Worm (Caenorhabditis elegans) whole organism, late embryonic: Measurements from ENCODE around the gene T13F2.2.

ENCODE experiments used
- C08G9.2 ChIP-seq: sonication (generic microtip); optimal IDR thresholded peaks from 2 replicates; lab custom pipeline; 2016; ENCODE audit warnings: mild to moderate bottlenecking, missing genetic modification characterization, moderate library complexity, missing compliant biosample characterization
- F13H6.1 ChIP-seq: sonication (generic microtip); optimal IDR thresholded peaks from 2 replicates; lab custom pipeline; 2016; ENCODE audit warnings: missing genetic modification characterization, missing compliant biosample characterization
- T23F11.4 ChIP-seq: fragments of 200-800 bp; sonication (Bioruptor generic); optimal IDR thresholded peaks from 2 replicates; lab custom pipeline; 2018; ENCODE audit warnings: mild to moderate bottlenecking, missing genetic modification characterization, missing compliant biosample characterization
- Y22D7AL.16 ChIP-seq: sonication (generic microtip); optimal IDR thresholded peaks from 2 replicates; lab custom pipeline; 2016; ENCODE audit warnings: missing genetic modification characterization, missing compliant biosample characterization
- ceh-14 ChIP-seq: sonication (generic microtip); optimal IDR thresholded peaks from 2 replicates; lab custom pipeline; 2016; ENCODE audit warnings: missing genotype, missing genetic modification characterization, missing compliant biosample characterization
- ceh-18 ChIP-seq: sonication (generic microtip); optimal IDR thresholded peaks from 2 replicates; lab custom pipeline; 2016; ENCODE audit warnings: missing genetic modification characterization, missing compliant biosample characterization
- ceh-2 ChIP-seq: sonication (generic microtip); optimal IDR thresholded peaks from 2 replicates; lab custom pipeline; 2016; ENCODE audit warnings: missing genotype, missing genetic modification characterization, missing compliant biosample characterization
- ceh-24 ChIP-seq: sonication (generic microtip); optimal IDR thresholded peaks from 2 replicates; lab custom pipeline; 2016; ENCODE audit warnings: mild to moderate bottlenecking, missing genetic modification characterization, missing compliant biosample characterization
- ceh-45 ChIP-seq: fragments of 200-800 bp; sonication (Bioruptor generic); IDR thresholded peaks from 2 replicates; pipeline ENCODE4 v1.3.6; 2022; ENCODE audit warnings: missing genetic modification reagents, missing genetic modification characterization, missing compliant biosample characterization
- ceh-48 ChIP-seq: sonication (generic microtip); optimal IDR thresholded peaks from 2 replicates; lab custom pipeline; 2016; ENCODE audit warnings: missing genetic modification characterization, inconsistent platforms, missing compliant biosample characterization
- ceh-6 ChIP-seq: fragments of 200-800 bp; sonication (Bioruptor generic); optimal IDR thresholded peaks from 2 replicates; lab custom pipeline; 2018; ENCODE audit warnings: mild to moderate bottlenecking, missing genetic modification characterization, missing compliant biosample characterization
- ceh-9 ChIP-seq: sonication (generic microtip); optimal IDR thresholded peaks from 2 replicates; lab custom pipeline; 2016; ENCODE audit warnings: mild to moderate bottlenecking, missing genetic modification characterization, inconsistent platforms, missing compliant biosample characterization
- dve-1 ChIP-seq: sonication (generic microtip); optimal IDR thresholded peaks from 2 replicates; lab custom pipeline; 2017; ENCODE audit warnings: antibody characterized with exemption, mild to moderate bottlenecking, missing genetic modification characterization, missing compliant biosample characterization
- elt-2 ChIP-seq: sonication (generic microtip); optimal IDR thresholded peaks from 2 replicates; lab custom pipeline; 2016; ENCODE audit warnings: missing genetic modification reagents, missing genetic modification characterization, missing compliant biosample characterization
- ets-4 ChIP-seq: sonication (generic microtip); optimal IDR thresholded peaks from 2 replicates; lab custom pipeline; 2016; ENCODE audit warnings: missing genetic modification characterization, missing compliant biosample characterization
- eyg-1 ChIP-seq: sonication (generic microtip); optimal IDR thresholded peaks from 2 replicates; lab custom pipeline; 2016; ENCODE audit warnings: missing genotype, missing genetic modification characterization, missing compliant biosample characterization
- fkh-6 ChIP-seq: sonication (generic microtip); optimal IDR thresholded peaks from 2 replicates; lab custom pipeline; 2016; ENCODE audit warnings: missing genetic modification characterization, missing compliant biosample characterization
- gmeb-2 ChIP-seq: sonication (generic microtip); optimal IDR thresholded peaks from 2 replicates; lab custom pipeline; 2016; ENCODE audit warnings: missing genetic modification characterization, inconsistent platforms, missing compliant biosample characterization
- hlh-8 ChIP-seq: sonication (generic microtip); optimal IDR thresholded peaks from 2 replicates; lab custom pipeline; 2016; ENCODE audit warnings: missing genotype, missing genetic modification characterization, missing compliant biosample characterization
- nhr-11 ChIP-seq: fragments of 150-350 bp; optimal IDR thresholded peaks from 2 replicates; lab custom pipeline; 2014; ENCODE audit warnings: missing biosample characterization, missing genetic modification characterization
- nhr-232 ChIP-seq: sonication (generic microtip); optimal IDR thresholded peaks from 2 replicates; lab custom pipeline; 2016; ENCODE audit warnings: missing genetic modification characterization, missing compliant biosample characterization
- npax-4 ChIP-seq: sonication (generic microtip); optimal IDR thresholded peaks from 2 replicates; lab custom pipeline; 2016; ENCODE audit warnings: missing genetic modification characterization, missing compliant biosample characterization
- pag-3 ChIP-seq: sonication (generic microtip); optimal IDR thresholded peaks from 2 replicates; lab custom pipeline; 2016; ENCODE audit warnings: missing compliant biosample characterization, missing genetic modification characterization, borderline replicate concordance
- pha-2 ChIP-seq: sonication (generic microtip); optimal IDR thresholded peaks from 2 replicates; lab custom pipeline; 2017; ENCODE audit warnings: mild to moderate bottlenecking, missing genetic modification characterization, missing compliant biosample characterization
- pha-4 ChIP-seq: fragments of 150-350 bp; optimal IDR thresholded peaks from 2 replicates; lab custom pipeline; 2018; ENCODE audit warnings: missing biosample characterization, missing genetic modification reagents, missing genetic modification characterization
- rnt-1 ChIP-seq: sonication (generic microtip); optimal IDR thresholded peaks from 2 replicates; lab custom pipeline; 2016; ENCODE audit warnings: missing genetic modification characterization, missing compliant biosample characterization
- sdc-2 ChIP-seq: sonication (generic microtip); optimal IDR thresholded peaks from 2 replicates; lab custom pipeline; 2016; ENCODE audit warnings: missing genotype, missing genetic modification characterization, missing compliant biosample characterization
- sox-2 ChIP-seq: fragments of 200-800 bp; sonication (Bioruptor generic); IDR thresholded peaks from 2 replicates; pipeline ENCODE4 v1.3.6; 2022; ENCODE audit warnings: missing genetic modification reagents, missing genetic modification characterization, missing compliant biosample characterization
- sox-4 ChIP-seq: sonication (generic microtip); optimal IDR thresholded peaks from 2 replicates; lab custom pipeline; 2017; ENCODE audit warnings: mild to moderate bottlenecking, missing genetic modification characterization, inconsistent platforms, missing compliant biosample characterization
- syd-9 ChIP-seq: sonication (generic microtip); optimal IDR thresholded peaks from 2 replicates; lab custom pipeline; 2016; ENCODE audit warnings: mild to moderate bottlenecking, missing genetic modification characterization, moderate library complexity, missing compliant biosample characterization
- tbx-2 ChIP-seq: sonication (generic microtip); optimal IDR thresholded peaks from 2 replicates; lab custom pipeline; 2016; ENCODE audit warnings: missing genetic modification characterization, missing compliant biosample characterization
- tbx-7 ChIP-seq: sonication (generic microtip); optimal IDR thresholded peaks from 2 replicates; lab custom pipeline; 2016; ENCODE audit warnings: missing genotype, missing genetic modification characterization, missing compliant biosample characterization
- ttx-3 ChIP-seq: sonication (generic microtip); optimal IDR thresholded peaks from 2 replicates; lab custom pipeline; 2016; ENCODE audit warnings: missing genetic modification reagents, missing genetic modification characterization, missing compliant biosample characterization
- unc-3 ChIP-seq, 2 experiments: fragments of 200-800 bp in 1 of 2; sonication (Bioruptor generic) in 1 of 2; sonication (generic microtip) in 1 of 2; conservative IDR thresholded peaks in 1 of 2; optimal IDR thresholded peaks in 1 of 2; 2 replicates each; pipeline versions ENCODE4 v1.3.6 to Lab custom; 2016 to 2022; ENCODE audit warnings: missing compliant biosample characterization in 2 of 2, missing genetic modification characterization in 2 of 2, missing genetic modification reagents in 1 of 2
- unc-86 ChIP-seq: sonication (generic microtip); optimal IDR thresholded peaks from 2 replicates; lab custom pipeline; 2016; ENCODE audit warnings: missing genetic modification characterization, missing compliant biosample characterization
- ztf-16 ChIP-seq: sonication (generic microtip); optimal IDR thresholded peaks from 2 replicates; lab custom pipeline; 2017; ENCODE audit warnings: missing genetic modification characterization, missing compliant biosample characterization

Gene T13F2.2

ce11 chrIV:9821621-9822020 lies 24.5 kb upstream of the T13F2.2 start, which contains the start of gene col-123:
TSS of gene col-123 (plus strand) at chrIV:9821921.
- TF ChIP-seq pha-4 (tag; lab: Kevin White, UChicago) (no peak), dve-1 (tag; lab: Kevin White, UChicago) (no peak), npax-4 (tag; lab: Kevin White, UChicago) (no peak), ceh-24 (tag; lab: Kevin White, UChicago) (no peak), gmeb-2 (tag; lab: Kevin White, UChicago) (no peak), unc-86 (no peak)
- TF ChIP-seq, all 69 proteins: peak for 0

ce11 chrIV:9815432-9815831 lies 18.3 kb upstream of the T13F2.2 start, which contains the start of gene egl-20:
TSS of gene egl-20 (minus strand) at chrIV:9815532.
- no peak for TF ChIP-seq ceh-45 (GFP tag; lab: Robert Waterston, UW)
- no peak for TF ChIP-seq C08G9.2 (tag; lab: Kevin White, UChicago)
- no peak for TF ChIP-seq ets-4 (tag; lab: Kevin White, UChicago)
- TF ChIP-seq sox-4 (tag; lab: Kevin White, UChicago) = no peak
- TF ChIP-seq tbx-7 = no peak

- TF ChIP-seq ceh-14 (tag; lab: Kevin White, UChicago) = no peak
- TF ChIP-seq ceh-24 (tag; lab: Kevin White, UChicago) = no peak
- TF ChIP-seq pag-3 (tag; lab: Kevin White, UChicago) = no peak
- TF ChIP-seq ceh-18 = no peak
- no peak for TF ChIP-seq ceh-48 (tag; lab: Kevin White, UChicago)
- TF ChIP-seq sdc-2 (tag; lab: Kevin White, UChicago) = no peak
- TF ChIP-seq rnt-1 (tag; lab: Kevin White, UChicago) = no peak
- TF ChIP-seq elt-2 (tag; lab: Kevin White, UChicago) = no peak
- no peak for TF ChIP-seq C08G9.2 (tag; lab: Kevin White, UChicago)
- no peak for TF ChIP-seq ceh-6 (GFP tag; lab: Kevin White, UChicago)
- no peak for TF ChIP-seq T23F11.4
- TF ChIP-seq ztf-16 = no peak
- no peak for TF ChIP-seq unc-3 (GFP tag; conservative IDR thresholded peaks at IDR 0.05; lab: Robert Waterston, UW)
- TF ChIP-seq unc-3 (tag; optimal IDR thresholded peaks at IDR 0.05; lab: Kevin White, UChicago) = no peak
- no peak for TF ChIP-seq tbx-2 (tag; lab: Kevin White, UChicago)
These were observed 14.3 kb upstream of the T13F2.2 start for ce11 chrIV:9811487-9811886.

- TF ChIP-seq ceh-14 (tag; lab: Kevin White, UChicago) (no peak), pha-2 (no peak), eyg-1 (no peak), F13H6.1 (tag; lab: Kevin White, UChicago) (no peak), ceh-9 (tag; lab: Kevin White, UChicago) (no peak), Y22D7AL.16 (tag; lab: Kevin White, UChicago) (no peak), npax-4 (tag; lab: Kevin White, UChicago) (no peak), ceh-24 (tag; lab: Kevin White, UChicago) (no peak), nhr-11 (tag; lab: Kevin White, UChicago) (no peak), hlh-8 (tag; lab: Kevin White, UChicago) (no peak), fkh-6 (no peak), ttx-3 (tag; lab: Kevin White, UChicago) (no peak), syd-9 (no peak), nhr-232 (no peak), ceh-2 (tag; lab: Kevin White, UChicago) (no peak), sox-2 (GFP tag; lab: Robert Waterston, UW) (no peak)
These were observed 13.5 kb upstream of the T13F2.2 start, which contains the start of gene dct-15 for ce11 chrIV:9810633-9811032. TSS of gene dct-15 (minus strand) at chrIV:9810733.
